Fruit fly (Drosophila melanogaster) whole organism: ENCODE measurements around the gene ear.

ENCODE experiments used
- CG8478 ChIP-seq: fragments of >200 bp; optimal IDR thresholded peaks from 2 replicates; lab custom pipeline; 2018; ENCODE audit warnings: inconsistent platforms
- Dll ChIP-seq: fragments of >200 bp; optimal IDR thresholded peaks from 2 replicates; lab custom pipeline; 2017
- EcR ChIP-seq, 2 experiments: fragments of >200 bp; optimal IDR thresholded peaks; 2 replicates each; lab custom pipeline; 2017; ENCODE audit warnings: missing biosample characterization in 2 of 2, missing genetic modification characterization in 2 of 2, missing genetic modification reagents in 2 of 2
- pan ChIP-seq: fragments of >200 bp; optimal IDR thresholded peaks from 2 replicates; lab custom pipeline; 2017
- psq ChIP-seq: fragments of >200 bp; optimal IDR thresholded peaks from 2 replicates; lab custom pipeline; 2017
- usp ChIP-seq: fragments of >200 bp; optimal IDR thresholded peaks from 2 replicates; lab custom pipeline; 2017; ENCODE audit warnings: missing biosample characterization, missing genetic modification characterization, mixed read lengths

Gene ear

dm6 chr3R:15288802-15289201 is 31.8 kb upstream of the ear start:
- no peak for TF ChIP-seq pan (lab: Kevin White, UChicago)
- TF ChIP-seq Dll (lab: Kevin White, UChicago) = no peak
- no peak for TF ChIP-seq psq
- TF ChIP-seq usp (GFP tag; lab: Kevin White, UChicago) = no peak
- TF ChIP-seq CG8478 = no peak
- no peak for TF ChIP-seq EcR (GFP tag; optimal IDR thresholded peaks at IDR 0.05; lab: Kevin White, UChicago)

- peak; percentile 3 for TF ChIP-seq pan (lab: Kevin White, UChicago)
- no peak for TF ChIP-seq psq
Measured at dm6 chr3R:15289828-15290641, 30.5 kb upstream of the ear start.

- peak; percentile 2 for TF ChIP-seq CG8478
- no peak for TF ChIP-seq Dll (lab: Kevin White, UChicago)
- no peak for TF ChIP-seq EcR (GFP tag; optimal IDR thresholded peaks at IDR 0.05; lab: Kevin White, UChicago)
- TF ChIP-seq psq = no peak
- no peak for TF ChIP-seq pan (lab: Kevin White, UChicago)
Measured at dm6 chr3R:15290642-15291118, 29.9 kb upstream of the ear start, which contains the start of gene CG45218. Gene CG45218 (minus strand): TSS chr3R:15290799.

- no peak for TF ChIP-seq pan (lab: Kevin White, UChicago)
- TF ChIP-seq CG8478 = peak; percentile 76
Measured at dm6 chr3R:15291551-15292223, 28.9 kb upstream of the ear start.

dm6 chr3R:15292241-15293004 is 28.1 kb upstream of the ear start:
- TF ChIP-seq EcR (GFP tag; optimal IDR thresholded peaks at IDR 0.05; lab: Kevin White, UChicago) = no peak
- TF ChIP-seq usp (GFP tag; lab: Kevin White, UChicago) = no peak

dm6 chr3R:15293005-15293877 is 27.3 kb upstream of the ear start:
- TF ChIP-seq pan (lab: Kevin White, UChicago) = no peak
- TF ChIP-seq CG8478 = no peak
- TF ChIP-seq Dll (lab: Kevin White, UChicago) = no peak
- TF ChIP-seq usp (GFP tag; lab: Kevin White, UChicago) = no peak
- TF ChIP-seq psq = no peak
- TF ChIP-seq EcR (GFP tag; optimal IDR thresholded peaks at IDR 0.05; lab: Kevin White, UChicago) = no peak

- TF ChIP-seq psq (no peak), EcR (GFP tag; optimal IDR thresholded peaks at IDR 0.05; lab: Kevin White, UChicago) (no peak), CG8478 (no peak), Dll (lab: Kevin White, UChicago) (no peak), pan (lab: Kevin White, UChicago) (no peak)
Measured at dm6 chr3R:15293878-15294350, 26.6 kb upstream of the ear start.

dm6 chr3R:15297904-15298303 is 22.7 kb upstream of the ear start:
- TF ChIP-seq usp (GFP tag; lab: Kevin White, UChicago) (no peak), psq (no peak), EcR (GFP tag; optimal IDR thresholded peaks at IDR 0.05; lab: Kevin White, UChicago) (no peak), Dll (lab: Kevin White, UChicago) (no peak), pan (lab: Kevin White, UChicago) (no peak), CG8478 (no peak)

- no peak for TF ChIP-seq psq
- TF ChIP-seq pan (lab: Kevin White, UChicago) = no peak
- TF ChIP-seq usp (GFP tag; lab: Kevin White, UChicago) = no peak
- TF ChIP-seq CG8478 = no peak
- no peak for TF ChIP-seq Dll (lab: Kevin White, UChicago)
- no peak for TF ChIP-seq EcR (GFP tag; optimal IDR thresholded peaks at IDR 0.05; lab: Kevin White, UChicago)
Measured at dm6 chr3R:15305246-15305645, 15.3 kb upstream of the ear start.

- no peak for TF ChIP-seq Dll (lab: Kevin White, UChicago)
- no peak for TF ChIP-seq CG8478
- TF ChIP-seq usp (GFP tag; lab: Kevin White, UChicago) = no peak
- no peak for TF ChIP-seq pan (lab: Kevin White, UChicago)
- TF ChIP-seq psq = no peak
- no peak for TF ChIP-seq EcR (GFP tag; optimal IDR thresholded peaks at IDR 0.05; lab: Kevin White, UChicago)
Measured at dm6 chr3R:15309924-15310323, 10.6 kb upstream of the ear start, which contains the start of gene Tm2. Gene Tm2 (plus strand): TSS chr3R:15310193.

- TF ChIP-seq psq (no peak), EcR (GFP tag; optimal IDR thresholded peaks at IDR 0.05; lab: Kevin White, UChicago) (no peak), usp (GFP tag; lab: Kevin White, UChicago) (no peak), Dll (lab: Kevin White, UChicago) (no peak), pan (lab: Kevin White, UChicago) (no peak), CG8478 (no peak)
Measured at dm6 chr3R:15310695-15311094, 9.9 kb upstream of the ear start.
